Worm (Caenorhabditis elegans): ENCODE measurements around the gene wee-1.3.

The wee-1.3 gene

DNA sequence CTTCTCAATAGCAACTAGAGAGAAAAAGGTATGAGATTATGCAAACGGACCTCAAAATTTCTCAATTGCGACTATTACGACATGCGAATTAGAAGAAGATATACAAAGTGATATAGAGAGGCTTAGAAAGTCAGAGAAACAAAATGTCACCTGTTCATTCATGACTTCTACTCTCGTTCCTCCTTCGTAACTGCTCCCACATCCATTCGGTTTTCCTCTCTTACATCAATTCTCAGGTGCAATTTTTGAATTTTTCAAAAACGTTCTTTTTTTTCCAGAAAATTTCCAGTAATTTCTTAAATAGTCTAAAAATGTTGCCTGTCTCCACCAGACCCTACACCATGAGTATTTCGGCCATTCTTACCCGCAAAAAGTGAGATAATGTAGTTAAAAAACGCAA, 48.4 kb upstream of the wee-1.3 start:
- no peak for TF ChIP-seq zag-1 (tag; optimal IDR thresholded peaks at IDR 0.05)
- TF ChIP-seq nhr-23 (tag; optimal IDR thresholded peaks at IDR 0.05): no peak
- no peak for TF ChIP-seq aly-2 (tag; optimal IDR thresholded peaks at IDR 0.05)
- TF ChIP-seq unc-55 (GFP tag; optimal IDR thresholded peaks at IDR 0.05): no peak
- TF ChIP-seq nhr-11 (tag; optimal IDR thresholded peaks at IDR 0.05): no peak
- TF ChIP-seq nhr-12 (tag; optimal IDR thresholded peaks at IDR 0.05): no peak
- no peak for TF ChIP-seq mab-5 (tag; optimal IDR thresholded peaks at IDR 0.05)
- no peak for TF ChIP-seq lsy-2 (tag; optimal IDR thresholded peaks at IDR 0.05)
- TF ChIP-seq lin-13 (GFP tag; optimal IDR thresholded peaks at IDR 0.05): no peak
- TF ChIP-seq ztf-11 (tag; optimal IDR thresholded peaks at IDR 0.05): no peak
- no peak for TF ChIP-seq nhr-10 (tag; optimal IDR thresholded peaks at IDR 0.05)
- TF ChIP-seq crh-2 (tag; optimal IDR thresholded peaks at IDR 0.05): no peak
- TF ChIP-seq snpc-4 (tag; optimal IDR thresholded peaks at IDR 0.05): no peak

DNA sequence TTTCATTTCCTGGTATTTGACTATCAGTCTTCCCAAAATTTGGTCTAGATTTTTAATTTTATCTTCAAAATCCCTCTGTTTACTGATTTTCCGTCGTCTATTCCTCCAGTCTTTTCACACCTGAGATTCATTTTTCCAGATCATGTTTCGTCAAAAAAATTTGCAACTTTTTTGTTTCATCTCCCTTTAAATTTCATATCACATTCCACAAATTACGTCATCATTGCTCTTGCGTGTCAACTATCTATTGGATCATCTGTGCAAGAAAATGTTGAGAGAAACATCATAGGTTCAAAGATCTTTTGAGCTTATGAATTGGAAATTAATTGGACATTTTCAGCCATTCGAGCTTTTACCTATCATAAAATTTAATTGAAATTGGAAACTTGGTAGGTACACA, 43.1 kb upstream of the wee-1.3 start:
- TF ChIP-seq sma-9 (GFP tag; optimal IDR thresholded peaks at IDR 0.05): peak; percentile 9
- TF ChIP-seq sma-9 (tag; optimal IDR thresholded peaks at IDR 0.05): no peak
- TF ChIP-seq nhr-25 (tag; optimal IDR thresholded peaks at IDR 0.05): no peak

DNA sequence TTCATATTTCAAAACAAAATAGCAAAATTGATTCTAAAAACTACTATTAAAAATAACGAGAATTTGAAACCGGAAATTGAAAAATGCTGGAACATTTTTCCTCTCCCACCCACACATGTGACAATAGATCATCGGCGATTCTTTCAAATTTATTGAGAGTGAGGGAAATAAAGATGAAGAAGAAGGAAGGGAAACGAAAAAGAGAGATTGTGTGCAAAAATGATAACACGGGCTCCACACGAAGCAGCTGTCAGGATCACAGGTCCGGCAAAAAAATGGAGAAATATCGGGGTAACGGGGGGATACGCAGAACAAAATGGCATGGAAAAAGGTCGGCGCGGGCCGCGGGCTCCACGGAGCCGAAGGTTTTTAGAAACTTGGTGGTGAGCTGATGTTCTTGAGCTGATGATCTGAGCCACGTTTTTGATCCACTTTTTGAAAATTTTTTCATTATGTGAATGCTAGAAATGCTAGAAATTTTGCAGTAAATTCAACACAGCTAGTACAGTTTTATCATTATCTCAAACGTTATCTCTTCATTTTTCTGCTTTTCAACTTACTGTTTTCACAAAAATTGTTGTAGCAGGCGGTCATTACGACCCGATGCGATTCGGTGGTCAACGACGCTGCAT, 41.5 kb upstream of the wee-1.3 start, which contains the start of gene shk-1:
Gene shk-1, plus strand, starts transcription at position 582 of the 632 bp plus-strand sequence.
- no peak for TF ChIP-seq lin-11 (tag; optimal IDR thresholded peaks at IDR 0.05)
- peak; percentile 40 for TF ChIP-seq C34F6.9 (tag; optimal IDR thresholded peaks at IDR 0.05)
- peak; percentile 33 for TF ChIP-seq nhr-129 (tag; optimal IDR thresholded peaks at IDR 0.05)
- no peak for TF ChIP-seq lin-39 (tag; optimal IDR thresholded peaks at IDR 0.05)
- TF ChIP-seq sma-9 (GFP tag; optimal IDR thresholded peaks at IDR 0.05): peak; percentile 70
- TF ChIP-seq sma-9 (tag; optimal IDR thresholded peaks at IDR 0.05): no peak
- TF ChIP-seq F13H6.1 (tag; optimal IDR thresholded peaks at IDR 0.05): peak; percentile 57
- TF ChIP-seq lsy-2 (tag; optimal IDR thresholded peaks at IDR 0.05): peak in 1 of 2 experiments; percentile 39

DNA sequence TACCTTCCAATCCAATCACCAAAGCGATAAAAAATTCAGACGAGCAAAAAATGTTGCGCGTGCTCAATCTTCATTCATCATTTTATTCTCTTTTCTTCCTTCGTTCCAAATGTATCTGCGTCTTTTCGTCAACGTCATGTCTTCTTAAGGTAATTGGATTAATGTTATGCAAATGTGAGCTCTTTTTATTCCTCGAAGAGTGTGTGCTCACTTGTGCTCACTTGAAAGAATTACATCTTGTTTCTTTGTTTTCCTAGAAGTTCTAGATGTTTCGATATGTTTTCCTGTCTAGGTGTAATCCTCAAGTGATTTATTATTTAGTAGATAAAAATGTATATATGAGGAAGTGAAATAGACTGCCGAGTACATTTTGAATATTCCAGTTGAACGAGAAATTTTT, 39.2 kb upstream of the wee-1.3 start:
- TF ChIP-seq crh-2 (tag; optimal IDR thresholded peaks at IDR 0.05) (no peak), lin-13 (GFP tag; optimal IDR thresholded peaks at IDR 0.05) (no peak), mab-5 (tag; optimal IDR thresholded peaks at IDR 0.05) (peak; percentile 38), unc-55 (GFP tag; optimal IDR thresholded peaks at IDR 0.05) (peak; percentile 40), ztf-4 (tag; optimal IDR thresholded peaks at IDR 0.05) (no peak), nhr-10 (tag; optimal IDR thresholded peaks at IDR 0.05) (no peak), R02D3.7 (tag; optimal IDR thresholded peaks at IDR 0.05) (no peak), ztf-11 (tag; optimal IDR thresholded peaks at IDR 0.05) (no peak), lsy-2 (tag; optimal IDR thresholded peaks at IDR 0.05) (peak in 1 of 2 experiments; percentile 13)

DNA sequence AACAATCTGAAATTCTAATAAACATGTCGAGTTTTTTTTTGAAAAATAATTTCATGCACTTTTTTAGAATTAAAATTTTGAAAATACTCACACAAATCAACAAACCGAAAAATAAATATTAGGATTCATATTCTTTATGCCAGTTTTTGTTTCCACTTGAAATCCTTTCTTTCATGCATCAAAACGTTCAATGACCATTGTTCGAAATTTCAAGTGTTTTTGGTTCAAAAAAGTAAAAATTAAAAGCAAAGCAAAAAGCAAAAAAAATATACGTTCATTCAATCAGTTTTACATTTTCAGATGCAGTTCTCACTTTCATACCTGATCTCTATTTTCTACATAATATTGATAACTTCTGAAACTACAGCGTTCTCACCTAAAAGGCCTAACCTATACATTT, 37.5 kb upstream of the wee-1.3 start, which contains the start of gene ZK1321.1:
Gene ZK1321.1, plus strand, starts transcription at position 301 of the 400 bp plus-strand sequence.
- TF ChIP-seq mdl-1 (tag; optimal IDR thresholded peaks at IDR 0.05): no peak

DNA sequence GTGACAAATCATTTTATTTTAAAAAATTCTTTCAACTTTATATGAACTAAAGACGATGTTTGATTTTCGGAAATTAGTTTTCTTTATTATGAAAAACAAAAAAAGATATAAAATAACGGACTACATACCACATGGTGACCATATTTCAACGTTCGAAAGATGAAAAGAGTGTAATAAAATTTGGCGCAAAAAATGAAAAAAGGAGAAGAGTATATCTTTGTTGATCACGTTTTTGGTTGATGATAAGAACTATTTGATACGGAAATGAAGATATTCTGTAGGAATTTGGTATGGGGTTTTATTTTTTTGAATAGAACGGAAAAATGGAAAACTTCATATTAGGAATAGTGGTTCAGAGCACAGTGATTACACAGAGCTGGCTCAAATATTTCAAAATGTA, 36.8 kb upstream of the wee-1.3 start, which contains the start of gene Y53C12B.7:
Gene Y53C12B.7, minus strand, starts transcription at position 163 of the 400 bp plus-strand sequence.
- no peak for TF ChIP-seq ceh-16 (tag; optimal IDR thresholded peaks at IDR 0.05)
- no peak for TF ChIP-seq C34F6.9 (tag; optimal IDR thresholded peaks at IDR 0.05)
- TF ChIP-seq nhr-25 (tag; optimal IDR thresholded peaks at IDR 0.05): no peak
- no peak for TF ChIP-seq ZK546.5 (tag; optimal IDR thresholded peaks at IDR 0.05)
- TF ChIP-seq blmp-1 (tag; optimal IDR thresholded peaks at IDR 0.05; ENCODE audit: insufficient read depth): peak; percentile 17
- TF ChIP-seq nhr-11 (tag; optimal IDR thresholded peaks at IDR 0.05): no peak
- TF ChIP-seq ztf-1 (GFP tag; conservative IDR thresholded peaks at IDR 0.05): no peak
- TF ChIP-seq nhr-21 (tag; optimal IDR thresholded peaks at IDR 0.05): no peak
- peak; percentile 36 for TF ChIP-seq sma-9 (GFP tag; optimal IDR thresholded peaks at IDR 0.05)
- no peak for TF ChIP-seq sma-9 (tag; optimal IDR thresholded peaks at IDR 0.05)
- no peak for TF ChIP-seq sem-4 (tag; optimal IDR thresholded peaks at IDR 0.05)
